Fruit fly (Drosophila melanogaster) whole organism, larva: ENCODE measurements around the gene CG32086.

Experiments
- noc ChIP-seq: fragments of 200-800 bp; sonication (Bioruptor generic); optimal IDR thresholded peaks from 3 replicates; lab custom pipeline; 2019; ENCODE audit warnings: missing biosample characterization, mild to moderate bottlenecking, missing genetic modification characterization, moderate library complexity

Gene CG32086

dm6 chr3L:11583964-11584363, at the start of gene CG32086:
CG32086 (minus strand) TSS chr3L:11584064.
- no peak for TF ChIP-seq noc (tag; lab: Kevin White, UChicago)

dm6 chr3L:11631092-11631491, 47.2 kb upstream of the CG32086 start, which contains the start of gene CG32091:
CG32091 (plus strand) TSS chr3L:11631392.
- no peak for TF ChIP-seq noc (tag; lab: Kevin White, UChicago)

dm6 chr3L:11630684-11631083, 46.8 kb upstream of the CG32086 start:
- no peak for TF ChIP-seq noc (tag; lab: Kevin White, UChicago)

dm6 chr3L:11627819-11628483, 44.1 kb upstream of the CG32086 start, which contains the start of gene Apt1:
Apt1 (plus strand) TSS chr3L:11628037.
- peak; percentile 0 for TF ChIP-seq noc (tag; lab: Kevin White, UChicago)

dm6 chr3L:11626229-11626826, 42.5 kb upstream of the CG32086 start, which contains the start of gene PCID2:
PCID2 (plus strand) TSS chr3L:11626441.
- TF ChIP-seq noc (tag; lab: Kevin White, UChicago), result no peak

dm6 chr3L:11625634-11626175, 41.8 kb upstream of the CG32086 start, which contains the start of gene CG6083:
CG6083 (minus strand) TSS chr3L:11626125.
- TF ChIP-seq noc (tag; lab: Kevin White, UChicago), result no peak

- no peak for TF ChIP-seq noc (tag; lab: Kevin White, UChicago)
Observed at dm6 chr3L:11624281-11624680, 40.4 kb upstream of the CG32086 start, which contains the start of gene Akr1B. Akr1B (minus strand) TSS chr3L:11624381.

dm6 chr3L:11623245-11623883, 39.5 kb upstream of the CG32086 start:
- peak; percentile 19 for TF ChIP-seq noc (tag; lab: Kevin White, UChicago)

- no peak for TF ChIP-seq noc (tag; lab: Kevin White, UChicago)
Observed at dm6 chr3L:11622750-11623149, 38.9 kb upstream of the CG32086 start.

dm6 chr3L:11620001-11620400, 36.1 kb upstream of the CG32086 start, which contains the start of gene Muc68Ca:
Muc68Ca (minus strand) TSS chr3L:11620101.
- no peak for TF ChIP-seq noc (tag; lab: Kevin White, UChicago)

dm6 chr3L:11609835-11610234, 26.0 kb upstream of the CG32086 start, which contains the start of gene CG42832:
CG42832 (plus strand) TSS chr3L:11610135.
- no peak for TF ChIP-seq noc (tag; lab: Kevin White, UChicago)

- no peak for TF ChIP-seq noc (tag; lab: Kevin White, UChicago)
Observed at dm6 chr3L:11609153-11609809, 25.4 kb upstream of the CG32086 start, which contains the start of gene Duba. Duba (minus strand) TSS chr3L:11609465.

dm6 chr3L:11604227-11604626, 20.4 kb upstream of the CG32086 start:
- TF ChIP-seq noc (tag; lab: Kevin White, UChicago), result no peak

dm6 chr3L:11602040-11602439, 18.2 kb upstream of the CG32086 start:
- no peak for TF ChIP-seq noc (tag; lab: Kevin White, UChicago)

- no peak for TF ChIP-seq noc (tag; lab: Kevin White, UChicago)
Observed at dm6 chr3L:11601133-11601532, 17.3 kb upstream of the CG32086 start.
